Worm (Caenorhabditis elegans) whole organism, L4/young adult: ENCODE data around the gene C43F9.7.

Experiments used
- W03F9.2 ChIP-seq: fragments of 150-350 bp; optimal IDR thresholded peaks from 2 replicates; lab custom pipeline; 2014; ENCODE audit warnings: missing biosample characterization, missing genetic modification characterization
- dao-5 ChIP-seq: sonication (generic microtip); optimal IDR thresholded peaks from 2 replicates; lab custom pipeline; 2016; ENCODE audit warnings: missing genotype, missing genetic modification characterization, moderate library complexity, missing compliant biosample characterization
- him-1 ChIP-seq: sonication (generic microtip); optimal IDR thresholded peaks from 2 replicates; lab custom pipeline; 2016; ENCODE audit warnings: missing genotype, missing genetic modification reagents, missing genetic modification characterization, missing compliant biosample characterization

C43F9.7 gene

ce11 chrIV:10602644-10603043 lies 9.2 kb upstream of the C43F9.7 start, which contains the start of gene R09H10.2:
R09H10.2 (plus strand) TSS chrIV:10602944.
- TF ChIP-seq W03F9.2 (tag; lab: Kevin White, UChicago) (no peak), dao-5 (tag; lab: Kevin White, UChicago) (no peak), him-1 (tag; lab: Kevin White, UChicago) (no peak)

ce11 chrIV:10599983-10600382 lies 6.5 kb upstream of the C43F9.7 start, which contains the start of gene R09H10.1:
R09H10.1 (plus strand) TSS chrIV:10600283.
- TF ChIP-seq him-1 (tag; lab: Kevin White, UChicago), result no peak
- TF ChIP-seq W03F9.2 (tag; lab: Kevin White, UChicago), result no peak
- TF ChIP-seq dao-5 (tag; lab: Kevin White, UChicago), result no peak

ce11 chrIV:10596505-10596904 lies 3.0 kb upstream of the C43F9.7 start, which contains the start of gene C43F9.11:
C43F9.11 (plus strand) TSS chrIV:10596805.
- TF ChIP-seq W03F9.2 (tag; lab: Kevin White, UChicago) (no peak), him-1 (tag; lab: Kevin White, UChicago) (no peak), dao-5 (tag; lab: Kevin White, UChicago) (no peak)

ce11 chrIV:10590649-10591048 lies 2.8 kb downstream of the C43F9.7 start, which contains the start of the genes C43F9.5 and nkb-2:
C43F9.5 (minus strand) TSS chrIV:10590749.
nkb-2 (plus strand) TSS chrIV:10590925.
- TF ChIP-seq him-1 (tag; lab: Kevin White, UChicago), result no peak
- TF ChIP-seq dao-5 (tag; lab: Kevin White, UChicago), result no peak
- no peak for TF ChIP-seq W03F9.2 (tag; lab: Kevin White, UChicago)

ce11 chrIV:10589072-10589471 lies 4.4 kb downstream of the C43F9.7 start, which contains the start of gene C43F9.4:
C43F9.4 (minus strand) TSS chrIV:10589172.
- TF ChIP-seq him-1 (tag; lab: Kevin White, UChicago), result no peak
- no peak for TF ChIP-seq W03F9.2 (tag; lab: Kevin White, UChicago)
- no peak for TF ChIP-seq dao-5 (tag; lab: Kevin White, UChicago)

ce11 chrIV:10584237-10584636 lies 9.2 kb downstream of the C43F9.7 start, which contains the start of gene oac-8:
oac-8 (plus strand) TSS chrIV:10584537.
- TF ChIP-seq him-1 (tag; lab: Kevin White, UChicago) (no peak), dao-5 (tag; lab: Kevin White, UChicago) (no peak), W03F9.2 (tag; lab: Kevin White, UChicago) (no peak)

- TF ChIP-seq W03F9.2 (tag; lab: Kevin White, UChicago) (no peak), him-1 (tag; lab: Kevin White, UChicago) (no peak), dao-5 (tag; lab: Kevin White, UChicago) (no peak)
Measured at ce11 chrIV:10578367-10578766, 15.1 kb downstream of the C43F9.7 start, which contains the start of gene lgc-43. lgc-43 (plus strand) TSS chrIV:10578667.

- TF ChIP-seq dao-5 (tag; lab: Kevin White, UChicago) (no peak), W03F9.2 (tag; lab: Kevin White, UChicago) (no peak), him-1 (tag; lab: Kevin White, UChicago) (no peak)
Measured at ce11 chrIV:10577600-10577999, 15.9 kb downstream of the C43F9.7 start.

ce11 chrIV:10576624-10577023 lies 16.8 kb downstream of the C43F9.7 start:
- TF ChIP-seq dao-5 (tag; lab: Kevin White, UChicago) (no peak), him-1 (tag; lab: Kevin White, UChicago) (no peak), W03F9.2 (tag; lab: Kevin White, UChicago) (no peak)

- no peak for TF ChIP-seq W03F9.2 (tag; lab: Kevin White, UChicago)
- TF ChIP-seq him-1 (tag; lab: Kevin White, UChicago), result no peak
- no peak for TF ChIP-seq dao-5 (tag; lab: Kevin White, UChicago)
Measured at ce11 chrIV:10576050-10576449, 17.4 kb downstream of the C43F9.7 start, which contains the start of gene efn-2. efn-2 (plus strand) TSS chrIV:10576350.

- no peak for TF ChIP-seq dao-5 (tag; lab: Kevin White, UChicago)
- TF ChIP-seq W03F9.2 (tag; lab: Kevin White, UChicago), result no peak
- TF ChIP-seq him-1 (tag; lab: Kevin White, UChicago), result no peak
Measured at ce11 chrIV:10574471-10574870, 19.0 kb downstream of the C43F9.7 start.

ce11 chrIV:10573471-10573870 lies 20.0 kb downstream of the C43F9.7 start:
- TF ChIP-seq dao-5 (tag; lab: Kevin White, UChicago) (no peak), W03F9.2 (tag; lab: Kevin White, UChicago) (no peak), him-1 (tag; lab: Kevin White, UChicago) (no peak)

- TF ChIP-seq him-1 (tag; lab: Kevin White, UChicago) (no peak), W03F9.2 (tag; lab: Kevin White, UChicago) (no peak), dao-5 (tag; lab: Kevin White, UChicago) (no peak)
Measured at ce11 chrIV:10571020-10571419, 22.4 kb downstream of the C43F9.7 start.

ce11 chrIV:10570065-10570464 lies 23.4 kb downstream of the C43F9.7 start:
- TF ChIP-seq dao-5 (tag; lab: Kevin White, UChicago) (no peak), him-1 (tag; lab: Kevin White, UChicago) (no peak), W03F9.2 (tag; lab: Kevin White, UChicago) (no peak)
